Fruit fly (Drosophila melanogaster) whole organism, prepupa: ENCODE data around the gene M1BP.

Experiments used
- Blimp-1 ChIP-seq: fragments of 200-800 bp; sonication (Bioruptor generic); optimal IDR thresholded peaks from 3 replicates; lab custom pipeline; 2017; ENCODE audit warnings: missing biosample characterization, missing genetic modification characterization, mild to moderate bottlenecking, moderate library complexity, missing genetic modification reagents
- CG10631 ChIP-seq: fragments of 200-800 bp; sonication (Bioruptor generic); optimal IDR thresholded peaks from 2 replicates; lab custom pipeline; 2016; ENCODE audit warnings: missing biosample characterization, missing genetic modification characterization
- CG10669 ChIP-seq: fragments of 200-800 bp; sonication (Bioruptor generic); optimal IDR thresholded peaks from 3 replicates; lab custom pipeline; 2018; ENCODE audit warnings: missing biosample characterization, mild to moderate bottlenecking, missing genetic modification characterization, moderate library complexity
- CG11762 ChIP-seq: fragments of 200-800 bp; sonication (Bioruptor generic); optimal IDR thresholded peaks from 3 replicates; lab custom pipeline; 2016; ENCODE audit warnings: missing biosample characterization, missing genetic modification characterization; ENCODE audit not compliant: insufficient read depth
- CG15336 ChIP-seq: fragments of 200-800 bp; sonication (Bioruptor generic); IDR thresholded peaks from 2 replicates; pipeline ENCODE4 v1.3.6; 2022; ENCODE audit warnings: missing biosample characterization, missing genetic modification characterization
- CG3032 ChIP-seq: fragments of 200-800 bp; optimal IDR thresholded peaks from 2 replicates; lab custom pipeline; 2019; ENCODE audit warnings: missing biosample characterization, mild to moderate bottlenecking, missing genetic modification characterization, moderate library complexity
- CG32006 ChIP-seq: fragments of 200-800 bp; sonication (Bioruptor generic); optimal IDR thresholded peaks from 3 replicates; lab custom pipeline; 2017; ENCODE audit warnings: missing biosample characterization, mild to moderate bottlenecking, missing genetic modification characterization
- CG34406 ChIP-seq: fragments of 200-800 bp; sonication (Bioruptor generic); optimal IDR thresholded peaks from 3 replicates; lab custom pipeline; 2016; ENCODE audit warnings: missing biosample characterization, missing genetic modification characterization
- CG3919 ChIP-seq: fragments of 200-800 bp; sonication (Bioruptor generic); optimal IDR thresholded peaks from 3 replicates; lab custom pipeline; 2016; ENCODE audit warnings: missing biosample characterization, missing genetic modification characterization
- CG6163 ChIP-seq: fragments of 200-800 bp; sonication (Bioruptor generic); IDR thresholded peaks from 3 replicates; pipeline ENCODE4 v1.3.6; 2022; ENCODE audit warnings: missing biosample characterization, missing genetic modification characterization
- CG6276 ChIP-seq: fragments of 200-800 bp; sonication (Bioruptor generic); optimal IDR thresholded peaks from 2 replicates; lab custom pipeline; 2017; ENCODE audit warnings: missing biosample characterization, mild to moderate bottlenecking, missing genetic modification characterization
- CG6792 ChIP-seq: fragments of 200-800 bp; sonication (Bioruptor generic); optimal IDR thresholded peaks from 3 replicates; lab custom pipeline; 2016; ENCODE audit warnings: missing biosample characterization, missing genetic modification characterization
- CG6808 ChIP-seq: fragments of 200-800 bp; sonication (Bioruptor generic); optimal IDR thresholded peaks from 3 replicates; lab custom pipeline; 2017; ENCODE audit warnings: missing biosample characterization, missing genetic modification characterization, mild to moderate bottlenecking, moderate library complexity, missing genetic modification reagents
- CG6854 ChIP-seq: fragments of 200-800 bp; sonication (Bioruptor generic); optimal IDR thresholded peaks from 2 replicates; lab custom pipeline; 2017; ENCODE audit warnings: missing biosample characterization, mild to moderate bottlenecking, missing genetic modification characterization
- CG7368 ChIP-seq: fragments of 200-800 bp; sonication (Bioruptor generic); optimal IDR thresholded peaks from 3 replicates; lab custom pipeline; 2016; ENCODE audit warnings: missing biosample characterization, missing genetic modification characterization
- CG8119 ChIP-seq: fragments of 200-800 bp; sonication (Bioruptor generic); IDR thresholded peaks from 3 replicates; pipeline ENCODE4 v1.3.6; 2022; ENCODE audit warnings: missing biosample characterization, missing genetic modification characterization
- CG8632 ChIP-seq: fragments of 200-800 bp; sonication (Bioruptor generic); optimal IDR thresholded peaks from 3 replicates; lab custom pipeline; 2016; ENCODE audit warnings: missing biosample characterization, missing genetic modification characterization
- CG9139 ChIP-seq: fragments of 200-800 bp; sonication (Bioruptor generic); optimal IDR thresholded peaks from 3 replicates; lab custom pipeline; 2017; ENCODE audit warnings: missing biosample characterization, mild to moderate bottlenecking, missing genetic modification characterization
- Eip75B ChIP-seq: fragments of 200-800 bp; sonication (Bioruptor generic); optimal IDR thresholded peaks from 3 replicates; lab custom pipeline; 2016; ENCODE audit warnings: missing biosample characterization, missing genetic modification characterization
- Eip78C ChIP-seq: fragments of 200-800 bp; sonication (Bioruptor generic); peaks from one replicate; lab custom pipeline; 2016; ENCODE audit warnings: missing biosample characterization, missing genetic modification characterization
- Eip93F ChIP-seq: fragments of 200-800 bp; sonication (Bioruptor generic); optimal IDR thresholded peaks from 2 replicates; lab custom pipeline; 2016; ENCODE audit warnings: missing biosample characterization, mild to moderate bottlenecking, missing genetic modification characterization
- Ets21C ChIP-seq: fragments of 200-800 bp; sonication (Bioruptor generic); optimal IDR thresholded peaks from 3 replicates; lab custom pipeline; 2016; ENCODE audit warnings: missing biosample characterization, missing genetic modification characterization
- Ets96B ChIP-seq: fragments of 200-800 bp; optimal IDR thresholded peaks from 2 replicates; lab custom pipeline; 2019; ENCODE audit warnings: missing biosample characterization, mild to moderate bottlenecking, missing genetic modification characterization, moderate library complexity
- Gug ChIP-seq: fragments of 200-800 bp; sonication (Bioruptor generic); IDR thresholded peaks from 2 replicates; pipeline ENCODE4 v1.3.6; 2022; ENCODE audit warnings: missing biosample characterization, missing genetic modification characterization
- Hr38 ChIP-seq: sonication (Bioruptor generic); optimal IDR thresholded peaks from 2 replicates; lab custom pipeline; 2016; ENCODE audit warnings: missing biosample characterization, missing genetic modification characterization
- Hr4 ChIP-seq: fragments of 200-800 bp; sonication (Bioruptor generic); optimal IDR thresholded peaks from 3 replicates; lab custom pipeline; 2016; ENCODE audit warnings: missing biosample characterization, missing genetic modification characterization
- Lpt ChIP-seq: fragments of 200-800 bp; sonication (Bioruptor generic); optimal IDR thresholded peaks from 3 replicates; lab custom pipeline; 2016; ENCODE audit warnings: missing biosample characterization, missing genetic modification characterization
- OdsH ChIP-seq: fragments of 200-800 bp; sonication (Bioruptor generic); optimal IDR thresholded peaks from 3 replicates; lab custom pipeline; 2016; ENCODE audit warnings: missing biosample characterization, missing genetic modification characterization
- Smox ChIP-seq: fragments of 200-800 bp; sonication (Bioruptor generic); optimal IDR thresholded peaks from 3 replicates; lab custom pipeline; 2016; ENCODE audit warnings: missing biosample characterization, missing genetic modification characterization
- Sox102F ChIP-seq: fragments of 200-800 bp; sonication (Bioruptor generic); optimal IDR thresholded peaks from 2 replicates; lab custom pipeline; 2016; ENCODE audit warnings: missing biosample characterization, mild to moderate bottlenecking, missing genetic modification characterization
- Sox14 ChIP-seq: fragments of 200-800 bp; sonication (Bioruptor generic); optimal IDR thresholded peaks from 3 replicates; lab custom pipeline; 2016; ENCODE audit warnings: missing biosample characterization, missing genetic modification characterization
- Sox15 ChIP-seq: fragments of 200-800 bp; sonication (Bioruptor generic); optimal IDR thresholded peaks from 3 replicates; lab custom pipeline; 2016; ENCODE audit warnings: missing biosample characterization, missing genetic modification characterization
- achi ChIP-seq: fragments of 200-800 bp; sonication (Bioruptor generic); optimal IDR thresholded peaks from 3 replicates; lab custom pipeline; 2016; ENCODE audit warnings: missing biosample characterization, missing genetic modification characterization
- acj6 ChIP-seq: fragments of 200-800 bp; sonication (Bioruptor generic); optimal IDR thresholded peaks from 3 replicates; lab custom pipeline; 2016; ENCODE audit warnings: missing biosample characterization, missing genetic modification characterization
- cyc ChIP-seq: fragments of 200-800 bp; sonication (Bioruptor generic); optimal IDR thresholded peaks from 3 replicates; lab custom pipeline; 2016; ENCODE audit warnings: missing biosample characterization, missing genetic modification characterization
- dac ChIP-seq: fragments of 200-800 bp; sonication (Bioruptor generic); optimal IDR thresholded peaks from 2 replicates; lab custom pipeline; 2017; ENCODE audit warnings: missing biosample characterization, mild to moderate bottlenecking, missing genetic modification characterization
- dsx ChIP-seq: fragments of 200-800 bp; optimal IDR thresholded peaks from 3 replicates; lab custom pipeline; 2019; ENCODE audit warnings: missing biosample characterization, mild to moderate bottlenecking, missing genetic modification characterization, moderate library complexity; ENCODE audit not compliant: poor library complexity, severe bottlenecking
- eg ChIP-seq: fragments of 200-800 bp; sonication (Bioruptor generic); IDR thresholded peaks from 3 replicates; pipeline ENCODE4 v1.3.6; 2022; ENCODE audit warnings: missing biosample characterization, missing genetic modification characterization
- esn ChIP-seq: fragments of 200-800 bp; sonication (Bioruptor generic); optimal IDR thresholded peaks from 2 replicates; lab custom pipeline; 2016; ENCODE audit warnings: missing biosample characterization, mild to moderate bottlenecking, missing genetic modification characterization, moderate library complexity
- fd85E ChIP-seq: fragments of 200-800 bp; sonication (Bioruptor generic); optimal IDR thresholded peaks from 3 replicates; lab custom pipeline; 2016; ENCODE audit warnings: missing biosample characterization, missing genetic modification characterization
- fkh ChIP-seq: fragments of 200-800 bp; sonication (Bioruptor generic); optimal IDR thresholded peaks from 3 replicates; lab custom pipeline; 2017; ENCODE audit warnings: missing biosample characterization, mild to moderate bottlenecking, missing genetic modification characterization, moderate library complexity
- net ChIP-seq: fragments of 200-800 bp; sonication (Bioruptor generic); optimal IDR thresholded peaks from 3 replicates; lab custom pipeline; 2016; ENCODE audit warnings: missing biosample characterization, missing genetic modification characterization
- pdm3 ChIP-seq: fragments of 200-800 bp; sonication (Bioruptor generic); optimal IDR thresholded peaks from 3 replicates; lab custom pipeline; 2016; ENCODE audit warnings: missing biosample characterization, missing genetic modification characterization
- salr ChIP-seq, 2 experiments: fragments of 200-800 bp; sonication (Bioruptor generic); optimal IDR thresholded peaks; 3 replicates each; lab custom pipeline; 2016 to 2018; ENCODE audit warnings: missing biosample characterization in 2 of 2, missing genetic modification characterization in 2 of 2, mild to moderate bottlenecking in 1 of 2
- spab ChIP-seq: fragments of 200-800 bp; sonication (Bioruptor generic); optimal IDR thresholded peaks from 2 replicates; lab custom pipeline; 2017; ENCODE audit warnings: missing biosample characterization, mild to moderate bottlenecking, missing genetic modification characterization, missing genetic modification reagents
- ss ChIP-seq, 2 experiments: fragments of 200-800 bp; sonication (Bioruptor generic); optimal IDR thresholded peaks; 2 replicates in 1 of 2; 3 replicates in 1 of 2; lab custom pipeline; 2017 to 2018; ENCODE audit warnings: mild to moderate bottlenecking in 2 of 2, missing biosample characterization in 2 of 2, missing genetic modification characterization in 2 of 2, moderate library complexity in 1 of 2
- topi ChIP-seq: fragments of 200-800 bp; sonication (Bioruptor generic); optimal IDR thresholded peaks from 3 replicates; lab custom pipeline; 2016; ENCODE audit warnings: missing biosample characterization, missing genetic modification characterization

Gene M1BP

dm6 chr3R:8697772-8698259 is 33.7 kb downstream of the M1BP start, which contains the start of gene hb:
hb (minus strand) TSS chr3R:8697822.
- TF ChIP-seq CG6163 (GFP tag; lab: Robert Waterston, UW) (no peak), CG10631 (GFP tag; lab: Kevin White, UChicago) (no peak), Ets96B (tag; lab: Kevin White, UChicago) (no peak), Sox15 (GFP tag; lab: Kevin White, UChicago) (no peak), Hr4 (no peak), CG8119 (no peak), Smox (GFP tag; lab: Kevin White, UChicago) (no peak), Eip93F (no peak), CG11762 (GFP tag; lab: Kevin White, UChicago) (no peak), CG3032 (tag; lab: Kevin White, UChicago) (no peak), acj6 (no peak), dsx (GFP tag; lab: Kevin White, UChicago) (no peak), Blimp-1 (GFP tag; lab: Kevin White, UChicago) (no peak), pdm3 (no peak), CG32006 (GFP tag; lab: Kevin White, UChicago) (no peak), CG6808 (GFP tag; lab: Kevin White, UChicago) (no peak)

dm6 chr3R:8694110-8694826 is 37.2 kb downstream of the M1BP start:
- peak; percentile 95 for TF ChIP-seq CG9139 (GFP tag; lab: Kevin White, UChicago)
- TF ChIP-seq Smox (GFP tag; lab: Kevin White, UChicago): no peak
- peak; percentile 86 for TF ChIP-seq CG6808 (GFP tag; lab: Kevin White, UChicago)
- peak; percentile 91 to 94 for TF ChIP-seq ss (GFP tag; optimal IDR thresholded peaks at IDR 0.05; lab: Kevin White, UChicago)
- TF ChIP-seq CG6163 (GFP tag; lab: Robert Waterston, UW): peak; percentile 98
- TF ChIP-seq Eip78C (GFP tag; lab: Kevin White, UChicago): no peak
- peak; percentile 64 to 77 for TF ChIP-seq salr (GFP tag; optimal IDR thresholded peaks at IDR 0.05; lab: Kevin White, UChicago)
- TF ChIP-seq CG8632 (GFP tag; lab: Kevin White, UChicago): peak; percentile 73
- peak; percentile 64 for TF ChIP-seq OdsH (GFP tag; lab: Kevin White, UChicago)
- peak; percentile 72 for TF ChIP-seq CG11762 (GFP tag; lab: Kevin White, UChicago)
- peak; percentile 99 for TF ChIP-seq eg
- peak; percentile 70 for TF ChIP-seq CG34406 (GFP tag; lab: Kevin White, UChicago)
- peak; percentile 9 for TF ChIP-seq Sox14 (GFP tag; lab: Kevin White, UChicago)
- peak; percentile 88 for TF ChIP-seq spab
- TF ChIP-seq CG7368 (GFP tag; lab: Kevin White, UChicago): peak; percentile 84
- no peak for TF ChIP-seq esn
- no peak for TF ChIP-seq Eip93F
- peak; percentile 95 for TF ChIP-seq CG6276 (GFP tag; lab: Kevin White, UChicago)
- peak; percentile 87 for TF ChIP-seq Lpt (GFP tag; lab: Kevin White, UChicago)
- TF ChIP-seq achi (GFP tag; lab: Kevin White, UChicago): peak; percentile 79
- TF ChIP-seq dac (GFP tag; lab: Kevin White, UChicago): peak; percentile 62
- no peak for TF ChIP-seq Blimp-1 (GFP tag; lab: Kevin White, UChicago)
- TF ChIP-seq Ets21C: no peak
- peak; percentile 81 for TF ChIP-seq CG10669
- TF ChIP-seq CG32006 (GFP tag; lab: Kevin White, UChicago): peak; percentile 69
- peak; percentile 91 for TF ChIP-seq net (GFP tag; lab: Kevin White, UChicago)
- peak; percentile 3 for TF ChIP-seq fkh (GFP tag; lab: Kevin White, UChicago)
- peak; percentile 65 for TF ChIP-seq Hr4
- TF ChIP-seq Sox102F (GFP tag; lab: Kevin White, UChicago): peak; percentile 67
- peak; percentile 32 for TF ChIP-seq topi (GFP tag; lab: Kevin White, UChicago)
- TF ChIP-seq CG6792 (GFP tag; lab: Kevin White, UChicago): peak; percentile 16
- peak; percentile 80 for TF ChIP-seq CG3919 (GFP tag; lab: Kevin White, UChicago)
- peak; percentile 75 for TF ChIP-seq CG3032 (tag; lab: Kevin White, UChicago)
- TF ChIP-seq Gug (GFP tag; lab: Robert Waterston, UW): peak; percentile 80
- peak; percentile 55 for TF ChIP-seq Eip75B
- no peak for TF ChIP-seq CG6854 (GFP tag; lab: Kevin White, UChicago)
- TF ChIP-seq fd85E (GFP tag; lab: Kevin White, UChicago): peak; percentile 21
- TF ChIP-seq cyc (GFP tag; lab: Kevin White, UChicago): no peak
- TF ChIP-seq Hr38 (GFP tag; lab: Kevin White, UChicago): no peak
- peak; percentile 91 for TF ChIP-seq CG15336
- TF ChIP-seq pdm3: peak; percentile 77
